Fruit fly (Drosophila melanogaster): ENCODE measurements around the gene CG18808.

- TF ChIP-seq insv (optimal IDR thresholded peaks at IDR 0.05) (no peak), Myc (optimal IDR thresholded peaks at IDR 0.05) (no peak), ttk (optimal IDR thresholded peaks at IDR 0.05) (no peak), Sin3A (optimal IDR thresholded peaks at IDR 0.05) (no peak), psq (optimal IDR thresholded peaks at IDR 0.05) (no peak), h (optimal IDR thresholded peaks at IDR 0.05) (no peak)
Measured at dm6 chr3L:4844792-4845191, 37.6 kb upstream of the CG18808 start.
